Worm (Caenorhabditis elegans): ENCODE measurements around the gene ndab-2.
A peak's percentile ranks its signal among the peaks of the same experiment; 100 is the strongest.

Gene ndab-2

DNA sequence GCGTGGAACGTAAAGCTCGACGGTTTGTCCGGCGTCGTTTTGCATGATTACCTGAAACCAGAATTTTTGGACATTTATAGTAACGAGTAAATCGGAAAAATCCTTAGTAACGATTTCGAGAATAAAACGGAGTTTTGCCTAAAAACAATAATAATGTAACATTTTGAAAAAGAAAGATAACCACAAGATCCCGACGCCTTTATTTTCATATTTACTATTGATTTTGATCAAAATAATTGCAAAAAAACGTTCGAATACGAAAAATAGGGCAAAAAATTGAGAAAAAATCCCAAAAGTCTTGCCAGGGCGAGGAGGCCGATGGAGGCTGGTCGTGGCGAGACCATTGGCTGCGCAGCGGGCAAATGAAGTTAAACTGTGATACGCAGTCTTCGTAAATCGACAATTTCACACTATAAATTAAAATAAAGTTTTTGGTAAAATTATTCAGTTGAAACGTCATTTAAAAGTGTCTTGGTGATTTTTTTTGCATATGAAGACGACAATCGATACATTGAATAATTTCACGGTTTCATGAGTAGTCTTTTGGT is 9.1 kb downstream of the ndab-2 start, which contains the start of gene rps-21:
Gene rps-21 (minus strand): TSS at position 51 of the 548 bp plus-strand sequence.
- TF ChIP-seq hmg-4 (GFP tag; optimal IDR thresholded peaks at IDR 0.05) = peak; percentile 24
- TF ChIP-seq ceh-36 (tag; optimal IDR thresholded peaks at IDR 0.05) = no peak
- no peak for TF ChIP-seq B0310.2 (tag; optimal IDR thresholded peaks at IDR 0.05)
- no peak for TF ChIP-seq aly-1 (tag; optimal IDR thresholded peaks at IDR 0.05)
- no peak for TF ChIP-seq tra-4 (tag; optimal IDR thresholded peaks at IDR 0.05)
- no peak for TF ChIP-seq hmbx-1 (tag; optimal IDR thresholded peaks at IDR 0.05)
- TF ChIP-seq ceh-13 (GFP tag; optimal IDR thresholded peaks at IDR 0.05) = no peak
- TF ChIP-seq pes-1 (GFP tag; IDR thresholded peaks at IDR 0.05) = 0 out of 2 replicates have a peak, but pooled peaks have one; percentile 32
- TF ChIP-seq hnd-1 (tag; optimal IDR thresholded peaks at IDR 0.05) = no peak
- no peak for TF ChIP-seq sea-1 (GFP tag; conservative IDR thresholded peaks at IDR 0.05)
- peak; percentile 47 for TF ChIP-seq F13C5.2 (tag; optimal IDR thresholded peaks at IDR 0.05)
- no peak for TF ChIP-seq ama-1 (optimal IDR thresholded peaks at IDR 0.05)
- TF ChIP-seq tbx-11 (GFP tag; IDR thresholded peaks at IDR 0.05) = no peak
- TF ChIP-seq flt-1 (GFP tag; IDR thresholded peaks at IDR 0.05) = no peak

ce11 chrIII:7192942-7193665 is 12.6 kb downstream of the ndab-2 start, which contains the start of gene mec-14:
TSS of gene mec-14 (minus strand) at chrIII:7192992.
- TF ChIP-seq aly-1 (tag; optimal IDR thresholded peaks at IDR 0.05) (no peak), scrt-1 (GFP tag; IDR thresholded peaks at IDR 0.05) (no peak), ama-1 (optimal IDR thresholded peaks at IDR 0.05) (no peak), ceh-13 (GFP tag; optimal IDR thresholded peaks at IDR 0.05) (no peak), B0310.2 (tag; optimal IDR thresholded peaks at IDR 0.05) (no peak), ets-7 (tag; optimal IDR thresholded peaks at IDR 0.05) (no peak), flt-1 (GFP tag; IDR thresholded peaks at IDR 0.05) (no peak), tra-4 (tag; optimal IDR thresholded peaks at IDR 0.05) (no peak)

DNA sequence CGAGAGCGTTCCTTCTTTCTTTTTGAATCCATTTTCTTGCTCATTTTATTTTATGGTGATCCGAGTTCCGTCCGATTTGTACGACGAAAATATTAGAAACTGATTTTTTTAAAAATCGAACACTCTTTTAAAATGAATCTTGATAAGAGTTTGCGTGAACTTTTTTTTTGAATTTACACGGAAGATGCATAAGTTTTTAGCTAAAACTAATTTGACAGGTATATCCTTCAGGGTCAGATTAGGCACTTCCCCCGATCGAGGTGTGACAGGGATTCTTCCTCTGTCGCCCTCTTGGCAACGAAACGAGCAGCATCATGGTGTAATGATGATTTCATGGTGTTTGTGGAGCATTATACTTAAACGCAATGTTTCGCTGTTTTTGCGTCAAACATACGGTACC is 14.8 kb downstream of the ndab-2 start, which contains the start of gene F37C12.18:
Gene F37C12.18 (minus strand): TSS at position 101 of the 400 bp plus-strand sequence.
- TF ChIP-seq ets-7 (tag; optimal IDR thresholded peaks at IDR 0.05) (no peak), ama-1 (optimal IDR thresholded peaks at IDR 0.05) (no peak), B0310.2 (tag; optimal IDR thresholded peaks at IDR 0.05) (no peak), tbx-37 (GFP tag; conservative IDR thresholded peaks at IDR 0.05) (no peak), ceh-13 (GFP tag; optimal IDR thresholded peaks at IDR 0.05) (no peak)

- no peak for TF ChIP-seq ama-1 (optimal IDR thresholded peaks at IDR 0.05)
These were observed 17.4 kb downstream of the ndab-2 start, which contains the start of gene exos-9 for ce11 chrIII:7197973-7198372. TSS of gene exos-9 (minus strand) at chrIII:7198073.

DNA sequence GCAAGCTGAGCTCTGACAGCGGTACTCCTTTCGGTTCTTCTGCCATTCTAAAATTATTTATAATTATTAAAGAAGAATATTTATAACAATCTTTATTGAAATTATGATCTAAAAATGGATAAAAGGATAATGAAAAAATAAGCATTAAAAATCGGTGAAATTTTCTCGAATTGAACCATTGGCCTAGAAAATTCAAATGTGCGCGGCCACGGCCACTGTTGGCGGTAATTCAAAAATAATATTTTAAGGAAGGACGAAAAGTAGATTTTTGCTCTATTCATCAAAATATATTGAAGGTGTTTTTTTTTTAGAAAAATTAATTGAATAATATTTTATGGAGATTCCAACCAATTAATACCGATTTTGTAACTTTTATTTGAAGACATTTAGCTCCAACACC is 18.3 kb downstream of the ndab-2 start, which contains the start of gene pfd-5:
Gene pfd-5 (minus strand): TSS at position 47 of the 400 bp plus-strand sequence.
- TF ChIP-seq aly-1 (tag; optimal IDR thresholded peaks at IDR 0.05) = no peak
- no peak for TF ChIP-seq tra-4 (tag; optimal IDR thresholded peaks at IDR 0.05)
- no peak for TF ChIP-seq ceh-36 (tag; optimal IDR thresholded peaks at IDR 0.05)
- 0 out of 2 replicates have a peak, but pooled peaks have one; percentile 11 for TF ChIP-seq sea-1 (GFP tag; conservative IDR thresholded peaks at IDR 0.05)
- TF ChIP-seq F13C5.2 (tag; optimal IDR thresholded peaks at IDR 0.05) = peak; percentile 35
- TF ChIP-seq pes-1 (GFP tag; IDR thresholded peaks at IDR 0.05) = peak; percentile 77
- TF ChIP-seq hmg-4 (GFP tag; optimal IDR thresholded peaks at IDR 0.05) = no peak
- no peak for TF ChIP-seq flt-1 (GFP tag; IDR thresholded peaks at IDR 0.05)
- TF ChIP-seq scrt-1 (GFP tag; IDR thresholded peaks at IDR 0.05) = no peak
- no peak for TF ChIP-seq ama-1 (optimal IDR thresholded peaks at IDR 0.05)
- TF ChIP-seq ceh-13 (GFP tag; optimal IDR thresholded peaks at IDR 0.05) = no peak
- no peak for TF ChIP-seq hnd-1 (tag; optimal IDR thresholded peaks at IDR 0.05)
- no peak for TF ChIP-seq tbx-11 (GFP tag; IDR thresholded peaks at IDR 0.05)
- TF ChIP-seq ets-7 (tag; optimal IDR thresholded peaks at IDR 0.05) = no peak
- peak; percentile 0 for TF ChIP-seq hmbx-1 (tag; optimal IDR thresholded peaks at IDR 0.05)
- TF ChIP-seq B0310.2 (tag; optimal IDR thresholded peaks at IDR 0.05) = no peak
- peak; percentile 95 for TF ChIP-seq tbx-37 (GFP tag; conservative IDR thresholded peaks at IDR 0.05)

ce11 chrIII:7199467-7199866 is 18.9 kb downstream of the ndab-2 start:
- TF ChIP-seq hnd-1 (tag; optimal IDR thresholded peaks at IDR 0.05) (no peak), ets-7 (tag; optimal IDR thresholded peaks at IDR 0.05) (no peak), tra-4 (tag; optimal IDR thresholded peaks at IDR 0.05) (no peak), aly-1 (tag; optimal IDR thresholded peaks at IDR 0.05) (no peak), ama-1 (optimal IDR thresholded peaks at IDR 0.05) (no peak)

DNA sequence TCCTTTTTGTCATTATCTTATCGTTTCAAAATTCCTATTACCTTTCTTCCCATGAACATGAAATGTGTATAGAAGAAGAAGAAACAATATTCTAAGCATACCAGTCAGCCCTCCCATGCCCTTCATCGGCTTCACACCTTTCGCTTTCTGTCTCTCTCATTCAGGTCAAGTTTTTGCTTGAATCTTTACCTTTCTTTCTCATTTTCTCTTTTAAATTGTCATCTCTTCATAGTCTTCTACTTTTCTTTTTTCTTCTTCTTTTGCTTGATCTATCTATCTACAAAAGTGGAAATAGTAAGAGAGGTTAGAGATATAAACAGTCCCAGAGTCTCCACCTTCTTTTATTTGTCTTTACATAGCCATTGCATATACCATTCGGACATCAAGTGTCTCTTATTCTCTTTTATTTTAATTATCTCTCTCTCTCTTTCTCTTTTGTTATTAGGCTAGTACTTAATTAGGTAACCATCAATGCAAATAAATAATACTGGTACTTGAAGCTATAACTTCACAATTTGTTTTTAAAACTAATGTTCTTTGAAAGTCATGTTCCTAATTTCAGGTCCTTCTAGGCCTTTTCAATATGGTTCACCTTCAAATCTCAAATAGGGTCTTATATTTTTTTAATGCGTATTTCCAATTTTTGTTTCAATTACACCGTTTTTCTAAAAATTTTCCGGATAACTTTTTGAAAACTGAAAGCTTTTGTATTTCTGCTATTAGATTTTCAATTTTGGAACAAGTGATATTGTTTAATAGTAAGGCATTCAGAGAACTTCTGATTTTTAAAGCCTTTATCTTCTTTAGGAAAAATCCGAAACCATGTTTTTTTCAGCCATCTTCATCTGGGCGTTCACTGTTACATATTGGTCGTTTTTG is 21.1 kb downstream of the ndab-2 start, which contains the start of gene dpy-31:
Gene dpy-31 (plus strand): TSS at position 829 of the 879 bp plus-strand sequence.
- TF ChIP-seq hmbx-1 (tag; optimal IDR thresholded peaks at IDR 0.05) (no peak), flt-1 (GFP tag; IDR thresholded peaks at IDR 0.05) (no peak), tbx-11 (GFP tag; IDR thresholded peaks at IDR 0.05) (no peak), tra-4 (tag; optimal IDR thresholded peaks at IDR 0.05) (no peak), sea-1 (GFP tag; conservative IDR thresholded peaks at IDR 0.05) (no peak), B0310.2 (tag; optimal IDR thresholded peaks at IDR 0.05) (no peak)

All from whole organism, early embryonic.